Worm (Caenorhabditis elegans): ENCODE measurements around the gene K09H11.6.

Gene K09H11.6

ce11 chrV:5755203-5755693 is 19.3 kb upstream of the K09H11.6 start, which contains the start of gene K09H11.11:
Gene K09H11.11, minus strand, starts transcription at chrV:5755253.
- TF ChIP-seq ceh-44 (GFP tag; IDR thresholded peaks at IDR 0.05): peak; percentile 2; the same call in 1 of the 2 replicates
- TF ChIP-seq set-16 (GFP tag; IDR thresholded peaks at IDR 0.05): peak; percentile 83

ce11 chrV:5753432-5753831 is 17.5 kb upstream of the K09H11.6 start, which contains the start of gene pgph-1:
Gene pgph-1, minus strand, starts transcription at chrV:5753532.
- no peak for TF ChIP-seq lin-39 (tag; optimal IDR thresholded peaks at IDR 0.05)
- TF ChIP-seq unc-130 (GFP tag; optimal IDR thresholded peaks at IDR 0.05): no peak
- no peak for TF ChIP-seq tra-1 (GFP tag; IDR thresholded peaks at IDR 0.05)
- TF ChIP-seq mxl-2 (GFP tag; conservative IDR thresholded peaks at IDR 0.05): no peak
- no peak for TF ChIP-seq unc-39 (tag; optimal IDR thresholded peaks at IDR 0.05)
- TF ChIP-seq vab-7 (GFP tag; IDR thresholded peaks at IDR 0.05): no peak
- TF ChIP-seq madf-5 (GFP tag; IDR thresholded peaks at IDR 0.05): no peak
- no peak for TF ChIP-seq fos-1 (tag; optimal IDR thresholded peaks at IDR 0.05)
- no peak for TF ChIP-seq lsy-2 (tag; optimal IDR thresholded peaks at IDR 0.05)
- no peak for TF ChIP-seq egl-27 (tag; optimal IDR thresholded peaks at IDR 0.05)
- TF ChIP-seq zip-11 (GFP tag; IDR thresholded peaks at IDR 0.05): no peak
- no peak for TF ChIP-seq F44E2.7 (GFP tag; IDR thresholded peaks at IDR 0.05)

ce11 chrV:5747519-5747918 is 11.6 kb upstream of the K09H11.6 start, which contains the start of gene acds-10:
Gene acds-10, plus strand, starts transcription at chrV:5747819.
- TF ChIP-seq nhr-10 (tag; optimal IDR thresholded peaks at IDR 0.05) (no peak), pqm-1 (tag; optimal IDR thresholded peaks at IDR 0.05) (peak; percentile 6), ces-1 (GFP tag; optimal IDR thresholded peaks at IDR 0.05) (no peak), nhr-28 (tag; optimal IDR thresholded peaks at IDR 0.05) (peak; percentile 44)

- TF ChIP-seq unc-62 (GFP tag; optimal IDR thresholded peaks at IDR 0.05 in 1 of 2) (peak in 1 of 2 experiments; percentile 33), unc-62 (tag; optimal IDR thresholded peaks at IDR 0.05) (no peak), skn-1 (tag; optimal IDR thresholded peaks at IDR 0.05) (no peak), nhr-77 (tag; optimal IDR thresholded peaks at IDR 0.05) (no peak)
Observed at ce11 chrV:5746237-5746636, 10.3 kb upstream of the K09H11.6 start.

ce11 chrV:5741237-5741636 is 5.3 kb upstream of the K09H11.6 start:
- TF ChIP-seq F49E8.2 (tag; optimal IDR thresholded peaks at IDR 0.05; ENCODE audit: borderline replicate concordance) (no peak), php-3 (GFP tag; IDR thresholded peaks at IDR 0.05) (no peak)

- TF ChIP-seq zip-11 (GFP tag; IDR thresholded peaks at IDR 0.05) (no peak), gei-8 (GFP tag; optimal IDR thresholded peaks at IDR 0.05) (no peak), tag-97 (GFP tag; IDR thresholded peaks at IDR 0.05) (no peak), unc-62 (GFP tag; optimal IDR thresholded peaks at IDR 0.05 in 1 of 2) (peak in 1 of 2 experiments; percentile 67), unc-62 (tag; optimal IDR thresholded peaks at IDR 0.05) (no peak), dve-1 (tag; optimal IDR thresholded peaks at IDR 0.05; ENCODE audit: insufficient read depth) (no peak), snpc-1.2 (GFP tag; IDR thresholded peaks at IDR 0.05) (no peak), ceh-62 (tag; optimal IDR thresholded peaks at IDR 0.05) (no peak), lin-15B (tag; optimal IDR thresholded peaks at IDR 0.05) (no peak), F49E8.2 (tag; optimal IDR thresholded peaks at IDR 0.05; ENCODE audit: borderline replicate concordance) (no peak)
Observed at ce11 chrV:5739438-5739837, 3.5 kb upstream of the K09H11.6 start.

- TF ChIP-seq nhr-11 (tag; optimal IDR thresholded peaks at IDR 0.05) (no peak), ceh-82 (tag; optimal IDR thresholded peaks at IDR 0.05) (no peak), nhr-77 (tag; optimal IDR thresholded peaks at IDR 0.05) (no peak), daf-19 (GFP tag; conservative IDR thresholded peaks at IDR 0.05) (no peak), R02D3.7 (tag; optimal IDR thresholded peaks at IDR 0.05) (no peak), zip-11 (GFP tag; IDR thresholded peaks at IDR 0.05) (no peak), daf-8 (GFP tag; IDR thresholded peaks at IDR 0.05) (no peak), nhr-25 (tag; optimal IDR thresholded peaks at IDR 0.05; ENCODE audit: borderline replicate concordance, insufficient read depth) (no peak), mxl-2 (GFP tag; conservative IDR thresholded peaks at IDR 0.05) (no peak), attf-4 (tag; optimal IDR thresholded peaks at IDR 0.05) (no peak)
Observed at ce11 chrV:5730783-5731182, 5.2 kb downstream of the K09H11.6 start, which contains the start of gene K09H11.15. Gene K09H11.15, minus strand, starts transcription at chrV:5730883.

Data from whole organism, L4 larva.